Fruit fly (Drosophila melanogaster) whole organism, prepupa: ENCODE results near the gene Nmdar1.

Experiments used
- CG10631 ChIP-seq: fragments of 200-800 bp; sonication (Bioruptor generic); optimal IDR thresholded peaks from 2 replicates; lab custom pipeline; 2016; ENCODE audit warnings: missing biosample characterization, missing genetic modification characterization
- CG11294 ChIP-seq: fragments of 200-800 bp; sonication (Bioruptor generic); IDR thresholded peaks from 2 replicates; pipeline ENCODE4 v1.3.6; 2022; ENCODE audit warnings: missing biosample characterization, missing genetic modification characterization
- CG11902 ChIP-seq: fragments of 200-800 bp; sonication (Bioruptor generic); optimal IDR thresholded peaks from 3 replicates; lab custom pipeline; 2016; ENCODE audit warnings: missing biosample characterization, missing genetic modification characterization
- CG15336 ChIP-seq: fragments of 200-800 bp; sonication (Bioruptor generic); IDR thresholded peaks from 2 replicates; pipeline ENCODE4 v1.3.6; 2022; ENCODE audit warnings: missing biosample characterization, missing genetic modification characterization
- CG1621 ChIP-seq: fragments of 200-800 bp; sonication (Bioruptor generic); optimal IDR thresholded peaks from 3 replicates; lab custom pipeline; 2018; ENCODE audit warnings: missing biosample characterization, mild to moderate bottlenecking, missing genetic modification characterization
- CG16779 ChIP-seq: fragments of 200-800 bp; sonication (Bioruptor generic); optimal IDR thresholded peaks from 3 replicates; lab custom pipeline; 2017; ENCODE audit warnings: missing biosample characterization, mild to moderate bottlenecking, missing genetic modification characterization
- CG31627 ChIP-seq: fragments of 200-800 bp; sonication (Bioruptor generic); optimal IDR thresholded peaks from 3 replicates; lab custom pipeline; 2016; ENCODE audit warnings: missing biosample characterization, missing genetic modification characterization
- CG32006 ChIP-seq: fragments of 200-800 bp; sonication (Bioruptor generic); optimal IDR thresholded peaks from 3 replicates; lab custom pipeline; 2017; ENCODE audit warnings: missing biosample characterization, mild to moderate bottlenecking, missing genetic modification characterization
- CG3919 ChIP-seq: fragments of 200-800 bp; sonication (Bioruptor generic); optimal IDR thresholded peaks from 3 replicates; lab custom pipeline; 2016; ENCODE audit warnings: missing biosample characterization, missing genetic modification characterization
- CG4318 ChIP-seq: fragments of 200-800 bp; sonication (Bioruptor generic); optimal IDR thresholded peaks from 3 replicates; lab custom pipeline; 2017; ENCODE audit warnings: missing biosample characterization, mild to moderate bottlenecking, missing genetic modification characterization
- CG6808 ChIP-seq: fragments of 200-800 bp; sonication (Bioruptor generic); optimal IDR thresholded peaks from 3 replicates; lab custom pipeline; 2017; ENCODE audit warnings: missing biosample characterization, missing genetic modification characterization, mild to moderate bottlenecking, moderate library complexity, missing genetic modification reagents
- CG6854 ChIP-seq: fragments of 200-800 bp; sonication (Bioruptor generic); optimal IDR thresholded peaks from 2 replicates; lab custom pipeline; 2017; ENCODE audit warnings: missing biosample characterization, mild to moderate bottlenecking, missing genetic modification characterization
- CG8119 ChIP-seq: fragments of 200-800 bp; sonication (Bioruptor generic); IDR thresholded peaks from 3 replicates; pipeline ENCODE4 v1.3.6; 2022; ENCODE audit warnings: missing biosample characterization, missing genetic modification characterization
- CG8319 ChIP-seq: fragments of 200-800 bp; sonication (Bioruptor generic); optimal IDR thresholded peaks from 3 replicates; lab custom pipeline; 2016; ENCODE audit warnings: missing biosample characterization, missing genetic modification characterization
- CG8632 ChIP-seq: fragments of 200-800 bp; sonication (Bioruptor generic); optimal IDR thresholded peaks from 3 replicates; lab custom pipeline; 2016; ENCODE audit warnings: missing biosample characterization, missing genetic modification characterization
- CG9139 ChIP-seq: fragments of 200-800 bp; sonication (Bioruptor generic); optimal IDR thresholded peaks from 3 replicates; lab custom pipeline; 2017; ENCODE audit warnings: missing biosample characterization, mild to moderate bottlenecking, missing genetic modification characterization
- Eip75B ChIP-seq: fragments of 200-800 bp; sonication (Bioruptor generic); optimal IDR thresholded peaks from 3 replicates; lab custom pipeline; 2016; ENCODE audit warnings: missing biosample characterization, missing genetic modification characterization
- Eip78C ChIP-seq: fragments of 200-800 bp; sonication (Bioruptor generic); peaks from one replicate; lab custom pipeline; 2016; ENCODE audit warnings: missing biosample characterization, missing genetic modification characterization
- Eip93F ChIP-seq: fragments of 200-800 bp; sonication (Bioruptor generic); optimal IDR thresholded peaks from 2 replicates; lab custom pipeline; 2016; ENCODE audit warnings: missing biosample characterization, mild to moderate bottlenecking, missing genetic modification characterization
- Ets96B ChIP-seq: fragments of 200-800 bp; optimal IDR thresholded peaks from 2 replicates; lab custom pipeline; 2019; ENCODE audit warnings: missing biosample characterization, mild to moderate bottlenecking, missing genetic modification characterization, moderate library complexity
- Gug ChIP-seq: fragments of 200-800 bp; sonication (Bioruptor generic); IDR thresholded peaks from 2 replicates; pipeline ENCODE4 v1.3.6; 2022; ENCODE audit warnings: missing biosample characterization, missing genetic modification characterization
- Hr38 ChIP-seq: sonication (Bioruptor generic); optimal IDR thresholded peaks from 2 replicates; lab custom pipeline; 2016; ENCODE audit warnings: missing biosample characterization, missing genetic modification characterization
- Lpt ChIP-seq: fragments of 200-800 bp; sonication (Bioruptor generic); optimal IDR thresholded peaks from 3 replicates; lab custom pipeline; 2016; ENCODE audit warnings: missing biosample characterization, missing genetic modification characterization
- Sox15 ChIP-seq: fragments of 200-800 bp; sonication (Bioruptor generic); optimal IDR thresholded peaks from 3 replicates; lab custom pipeline; 2016; ENCODE audit warnings: missing biosample characterization, missing genetic modification characterization
- achi ChIP-seq: fragments of 200-800 bp; sonication (Bioruptor generic); optimal IDR thresholded peaks from 3 replicates; lab custom pipeline; 2016; ENCODE audit warnings: missing biosample characterization, missing genetic modification characterization
- acj6 ChIP-seq: fragments of 200-800 bp; sonication (Bioruptor generic); optimal IDR thresholded peaks from 3 replicates; lab custom pipeline; 2016; ENCODE audit warnings: missing biosample characterization, missing genetic modification characterization
- cyc ChIP-seq: fragments of 200-800 bp; sonication (Bioruptor generic); optimal IDR thresholded peaks from 3 replicates; lab custom pipeline; 2016; ENCODE audit warnings: missing biosample characterization, missing genetic modification characterization
- dac ChIP-seq: fragments of 200-800 bp; sonication (Bioruptor generic); optimal IDR thresholded peaks from 2 replicates; lab custom pipeline; 2017; ENCODE audit warnings: missing biosample characterization, mild to moderate bottlenecking, missing genetic modification characterization
- dsx ChIP-seq: fragments of 200-800 bp; optimal IDR thresholded peaks from 3 replicates; lab custom pipeline; 2019; ENCODE audit warnings: missing biosample characterization, mild to moderate bottlenecking, missing genetic modification characterization, moderate library complexity; ENCODE audit not compliant: poor library complexity, severe bottlenecking
- eg ChIP-seq: fragments of 200-800 bp; sonication (Bioruptor generic); IDR thresholded peaks from 3 replicates; pipeline ENCODE4 v1.3.6; 2022; ENCODE audit warnings: missing biosample characterization, missing genetic modification characterization
- esn ChIP-seq: fragments of 200-800 bp; sonication (Bioruptor generic); optimal IDR thresholded peaks from 2 replicates; lab custom pipeline; 2016; ENCODE audit warnings: missing biosample characterization, mild to moderate bottlenecking, missing genetic modification characterization, moderate library complexity
- fd59A ChIP-seq: fragments of 200-800 bp; sonication (Bioruptor generic); optimal IDR thresholded peaks from 2 replicates; lab custom pipeline; 2017; ENCODE audit warnings: missing biosample characterization, mild to moderate bottlenecking, missing genetic modification characterization, missing genetic modification reagents
- fd85E ChIP-seq: fragments of 200-800 bp; sonication (Bioruptor generic); optimal IDR thresholded peaks from 3 replicates; lab custom pipeline; 2016; ENCODE audit warnings: missing biosample characterization, missing genetic modification characterization
- fkh ChIP-seq: fragments of 200-800 bp; sonication (Bioruptor generic); optimal IDR thresholded peaks from 3 replicates; lab custom pipeline; 2017; ENCODE audit warnings: missing biosample characterization, mild to moderate bottlenecking, missing genetic modification characterization, moderate library complexity
- net ChIP-seq: fragments of 200-800 bp; sonication (Bioruptor generic); optimal IDR thresholded peaks from 3 replicates; lab custom pipeline; 2016; ENCODE audit warnings: missing biosample characterization, missing genetic modification characterization
- pdm3 ChIP-seq: fragments of 200-800 bp; sonication (Bioruptor generic); optimal IDR thresholded peaks from 3 replicates; lab custom pipeline; 2016; ENCODE audit warnings: missing biosample characterization, missing genetic modification characterization
- salr ChIP-seq, 2 experiments: fragments of 200-800 bp; sonication (Bioruptor generic); optimal IDR thresholded peaks; 3 replicates each; lab custom pipeline; 2016 to 2018; ENCODE audit warnings: missing biosample characterization in 2 of 2, missing genetic modification characterization in 2 of 2, mild to moderate bottlenecking in 1 of 2
- spab ChIP-seq: fragments of 200-800 bp; sonication (Bioruptor generic); optimal IDR thresholded peaks from 2 replicates; lab custom pipeline; 2017; ENCODE audit warnings: missing biosample characterization, mild to moderate bottlenecking, missing genetic modification characterization, missing genetic modification reagents
- ss ChIP-seq, 2 experiments: fragments of 200-800 bp; sonication (Bioruptor generic); optimal IDR thresholded peaks; 2 replicates in 1 of 2; 3 replicates in 1 of 2; lab custom pipeline; 2017 to 2018; ENCODE audit warnings: mild to moderate bottlenecking in 2 of 2, missing biosample characterization in 2 of 2, missing genetic modification characterization in 2 of 2, moderate library complexity in 1 of 2
- svp ChIP-seq: fragments of 200-800 bp; sonication (Bioruptor generic); peaks from one replicate; lab custom pipeline; 2016; ENCODE audit warnings: missing biosample characterization, missing genetic modification characterization
- topi ChIP-seq: fragments of 200-800 bp; sonication (Bioruptor generic); optimal IDR thresholded peaks from 3 replicates; lab custom pipeline; 2016; ENCODE audit warnings: missing biosample characterization, missing genetic modification characterization
- vri ChIP-seq: fragments of 200-800 bp; sonication (Bioruptor generic); optimal IDR thresholded peaks from 3 replicates; lab custom pipeline; 2016; ENCODE audit warnings: missing biosample characterization, mild to moderate bottlenecking, missing genetic modification characterization

Gene Nmdar1

DNA sequence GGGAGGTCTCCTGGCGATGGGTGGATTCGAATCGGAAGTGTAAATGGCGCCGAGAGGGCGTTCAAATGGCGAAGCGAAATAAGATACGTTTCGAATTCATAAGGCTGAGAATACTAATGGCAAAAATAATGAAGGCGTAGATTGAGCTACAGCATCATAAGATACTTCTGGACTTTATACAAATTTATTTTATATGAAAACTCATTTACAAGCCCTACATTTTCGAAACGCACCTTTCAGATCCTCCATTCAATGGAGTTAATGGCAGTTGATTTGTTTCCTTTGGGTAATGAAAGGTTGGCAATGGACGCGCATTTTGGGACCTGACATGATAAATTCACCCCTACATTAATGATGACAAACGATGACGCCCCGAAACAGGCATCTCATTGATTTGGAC, 8.4 kb downstream of the Nmdar1 start (continued):
- TF ChIP-seq CG11294 (GFP tag; lab: Robert Waterston, UW) = no peak
- no peak for TF ChIP-seq CG10631 (GFP tag; lab: Kevin White, UChicago)
- TF ChIP-seq dac (GFP tag; lab: Kevin White, UChicago) = no peak
- TF ChIP-seq ss (GFP tag; optimal IDR thresholded peaks at IDR 0.05; lab: Kevin White, UChicago) = no peak
- TF ChIP-seq fd59A (GFP tag; lab: Kevin White, UChicago) = no peak
- no peak for TF ChIP-seq CG8319 (GFP tag; lab: Kevin White, UChicago)
- no peak for TF ChIP-seq CG15336 (GFP tag; lab: Robert Waterston, UW)
- no peak for TF ChIP-seq salr (GFP tag; optimal IDR thresholded peaks at IDR 0.05; lab: Kevin White, UChicago)
- no peak for TF ChIP-seq vri (GFP tag; lab: Kevin White, UChicago)
- TF ChIP-seq cyc (GFP tag; lab: Kevin White, UChicago) = no peak

DNA sequence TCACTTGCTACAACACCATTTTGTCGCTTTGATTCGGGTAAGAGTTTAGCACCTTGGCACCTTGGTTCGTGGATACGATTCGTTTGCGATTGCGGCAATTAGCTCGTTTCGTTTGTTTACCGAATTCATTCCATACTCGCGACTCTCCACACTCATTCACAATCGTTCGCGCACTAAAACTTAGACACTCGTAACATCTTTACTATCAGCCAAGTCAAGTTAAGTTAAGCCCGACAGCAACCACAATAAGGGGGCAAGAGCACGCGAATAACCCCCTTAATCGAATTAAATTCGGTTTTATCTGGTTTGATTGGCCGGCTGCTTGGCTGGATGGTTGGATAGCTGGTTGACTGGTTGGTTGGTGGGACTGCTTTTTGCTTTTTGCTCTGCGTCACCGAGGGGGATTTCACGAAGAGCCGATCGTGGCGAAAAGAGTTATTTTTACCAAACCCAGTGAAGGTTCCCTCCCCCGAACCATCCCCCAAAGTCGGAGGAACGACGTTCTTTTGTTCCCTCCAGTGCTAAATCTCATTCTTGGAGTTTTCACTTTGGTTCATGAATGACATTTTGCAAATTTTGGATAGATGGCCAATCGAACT, 19.2 kb downstream of the Nmdar1 start:
- peak; percentile 57 for TF ChIP-seq Eip78C
- TF ChIP-seq CG8119 = no peak
- TF ChIP-seq CG6854 (GFP tag; lab: Kevin White, UChicago) = peak; percentile 28
- peak; percentile 21 for TF ChIP-seq fkh
- TF ChIP-seq CG8632 = no peak
- TF ChIP-seq eg (GFP tag; lab: Robert Waterston, UW) = no peak
- no peak for TF ChIP-seq ss (GFP tag; optimal IDR thresholded peaks at IDR 0.05; lab: Kevin White, UChicago)
- no peak for TF ChIP-seq achi (GFP tag; lab: Kevin White, UChicago)
- TF ChIP-seq CG11294 (GFP tag; lab: Robert Waterston, UW) = no peak
- TF ChIP-seq, all 60 proteins: peak for 3

- TF ChIP-seq net (no peak), fkh (no peak), CG6808 (GFP tag; lab: Kevin White, UChicago) (no peak), Hr38 (GFP tag; lab: Kevin White, UChicago) (no peak), esn (no peak), CG1621 (tag; lab: Kevin White, UChicago) (no peak), fd85E (no peak), Eip93F (GFP tag; lab: Kevin White, UChicago) (no peak), Ets96B (no peak), CG3919 (GFP tag; lab: Kevin White, UChicago) (no peak), Lpt (no peak), Gug (GFP tag; lab: Robert Waterston, UW) (no peak), vri (GFP tag; lab: Kevin White, UChicago) (no peak), Eip78C (no peak), CG8119 (no peak), acj6 (GFP tag; lab: Kevin White, UChicago) (no peak), CG16779 (no peak), pdm3 (GFP tag; lab: Kevin White, UChicago) (no peak), Sox15 (no peak)
- TF ChIP-seq, all 60 proteins: peak for 0
Measured at dm6 chr3R:5502646-5503045, 20.5 kb downstream of the Nmdar1 start, which contains the start of gene NKCC. NKCC (minus strand) TSS chr3R:5502702.

dm6 chr3R:5497600-5497999, 25.5 kb downstream of the Nmdar1 start:
- no peak for TF ChIP-seq CG9139 (GFP tag; lab: Kevin White, UChicago)
- TF ChIP-seq fd59A (GFP tag; lab: Kevin White, UChicago) = no peak
- TF ChIP-seq spab (GFP tag; lab: Kevin White, UChicago) = no peak
- TF ChIP-seq topi (GFP tag; lab: Kevin White, UChicago) = no peak
- no peak for TF ChIP-seq CG4318 (GFP tag; lab: Kevin White, UChicago)
- TF ChIP-seq eg (GFP tag; lab: Robert Waterston, UW) = no peak
- TF ChIP-seq Lpt = no peak
- no peak for TF ChIP-seq CG32006 (GFP tag; lab: Kevin White, UChicago)
- TF ChIP-seq fkh = peak; percentile 1
- TF ChIP-seq vri (GFP tag; lab: Kevin White, UChicago) = peak; percentile 46
- TF ChIP-seq net = no peak
- no peak for TF ChIP-seq Eip75B
- TF ChIP-seq svp (GFP tag; lab: Kevin White, UChicago) = peak; percentile 99
- no peak for TF ChIP-seq CG31627
- no peak for TF ChIP-seq cyc (GFP tag; lab: Kevin White, UChicago)
- no peak for TF ChIP-seq Sox15
- TF ChIP-seq CG8632 = no peak
- TF ChIP-seq Hr38 (GFP tag; lab: Kevin White, UChicago) = no peak
- no peak for TF ChIP-seq dsx (GFP tag; lab: Kevin White, UChicago)
- no peak for TF ChIP-seq CG11902
- TF ChIP-seq achi (GFP tag; lab: Kevin White, UChicago) = no peak
